Fruit fly (Drosophila melanogaster) whole organism, embryonic: Measurements from ENCODE around the gene Ire1.

Source experiments
- Atf-2 ChIP-seq: fragments of 200-800 bp; sonication (Bioruptor generic); optimal IDR thresholded peaks from 2 replicates; lab custom pipeline; 2016; ENCODE audit warnings: missing biosample characterization, missing genetic modification characterization
- CG10321 ChIP-seq: fragments of 200-800 bp; sonication (Bioruptor generic); IDR thresholded peaks from 2 replicates; pipeline ENCODE4 v1.3.6; 2022; ENCODE audit warnings: missing biosample characterization, missing genetic modification characterization
- CG10959 ChIP-seq: fragments of 200-800 bp; sonication (Bioruptor generic); IDR thresholded peaks from 2 replicates; pipeline ENCODE4 v1.3.6; 2022; ENCODE audit warnings: missing biosample characterization, missing genetic modification characterization
- CG12236 ChIP-seq: fragments of 200-800 bp; sonication (Bioruptor generic); optimal IDR thresholded peaks from 2 replicates; lab custom pipeline; 2016; ENCODE audit warnings: missing biosample characterization, missing genetic modification characterization
- CG16813 ChIP-seq: fragments of 200-800 bp; sonication (Bioruptor generic); IDR thresholded peaks from 3 replicates; pipeline ENCODE4 v1.3.6; 2022; ENCODE audit warnings: missing biosample characterization, missing genetic modification characterization; ENCODE audit not compliant: partially characterized antibody
- CG16815 ChIP-seq: fragments of 200-800 bp; sonication (Bioruptor generic); optimal IDR thresholded peaks from 3 replicates; lab custom pipeline; 2017; ENCODE audit warnings: missing biosample characterization, mild to moderate bottlenecking, missing genetic modification characterization
- CG17186 ChIP-seq: fragments of 200-800 bp; sonication (Bioruptor generic); optimal IDR thresholded peaks from 3 replicates; lab custom pipeline; 2017; ENCODE audit warnings: missing biosample characterization, missing genetic modification reagents, missing genetic modification characterization
- CG18262 ChIP-seq: fragments of 200-800 bp; optimal IDR thresholded peaks from 3 replicates; lab custom pipeline; 2019; ENCODE audit warnings: missing biosample characterization, mild to moderate bottlenecking, missing genetic modification characterization, moderate library complexity
- CG2199 ChIP-seq: fragments of 200-800 bp; sonication (Bioruptor generic); IDR thresholded peaks from 3 replicates; pipeline ENCODE4 v1.3.6; 2022; ENCODE audit warnings: missing biosample characterization, missing genetic modification characterization
- CG3163 ChIP-seq: fragments of 200-800 bp; sonication (Bioruptor generic); optimal IDR thresholded peaks from 3 replicates; lab custom pipeline; 2016; ENCODE audit warnings: missing biosample characterization, missing genetic modification characterization
- CG33557 ChIP-seq: fragments of 200-800 bp; sonication (Bioruptor generic); optimal IDR thresholded peaks from 2 replicates; lab custom pipeline; 2019; ENCODE audit warnings: missing biosample characterization, mild to moderate bottlenecking, missing genetic modification characterization, moderate library complexity
- CG34224 ChIP-seq: fragments of 200-800 bp; sonication (Bioruptor generic); IDR thresholded peaks from 3 replicates; pipeline ENCODE4 v1.3.6; 2022; ENCODE audit warnings: missing biosample characterization, missing genetic modification characterization; ENCODE audit not compliant: partially characterized antibody
- CG6689 ChIP-seq: fragments of 200-800 bp; sonication (Bioruptor generic); IDR thresholded peaks from 2 replicates; pipeline ENCODE4 v1.3.6; 2022; ENCODE audit warnings: missing biosample characterization, missing genetic modification characterization
- CG7963 ChIP-seq: fragments of 200-800 bp; sonication (Bioruptor generic); IDR thresholded peaks from 3 replicates; pipeline ENCODE4 v1.3.6; 2022; ENCODE audit warnings: missing biosample characterization, missing genetic modification characterization; ENCODE audit not compliant: partially characterized antibody
- CG9876 ChIP-seq: fragments of 200-800 bp; sonication (Bioruptor generic); optimal IDR thresholded peaks from 2 replicates; lab custom pipeline; 2016; ENCODE audit warnings: missing biosample characterization, missing genetic modification characterization
- D19B ChIP-seq: fragments of 200-800 bp; sonication (Bioruptor generic); optimal IDR thresholded peaks from 2 replicates; lab custom pipeline; 2017; ENCODE audit warnings: missing biosample characterization, mild to moderate bottlenecking, missing genetic modification characterization
- Dbx ChIP-seq: fragments of 200-800 bp; sonication (Bioruptor generic); IDR thresholded peaks from 3 replicates; pipeline ENCODE4 v1.3.6; 2022; ENCODE audit warnings: missing biosample characterization, missing genetic modification characterization
- Deaf1 ChIP-seq: fragments of 200-800 bp; optimal IDR thresholded peaks from 3 replicates; lab custom pipeline; 2019; ENCODE audit warnings: missing biosample characterization, mild to moderate bottlenecking, missing genetic modification characterization, moderate library complexity
- Dfd ChIP-seq, 2 experiments: fragments of >200 bp; optimal IDR thresholded peaks; 2 replicates each; lab custom pipeline; 2017; ENCODE audit warnings: missing biosample characterization in 2 of 2, missing genetic modification characterization in 2 of 2
- Dp ChIP-seq: fragments of 200-800 bp; sonication (Bioruptor generic); optimal IDR thresholded peaks from 2 replicates; lab custom pipeline; 2018; ENCODE audit warnings: missing biosample characterization, mild to moderate bottlenecking, missing genetic modification characterization, moderate library complexity
- Dref ChIP-seq: fragments of 200-800 bp; sonication (Bioruptor generic); IDR thresholded peaks from 2 replicates; pipeline ENCODE4 v1.3.6; 2022; ENCODE audit warnings: missing biosample characterization, missing genetic modification characterization
- HLH4C ChIP-seq: fragments of 200-800 bp; sonication (Bioruptor generic); IDR thresholded peaks from 3 replicates; pipeline ENCODE4 v1.3.6; 2022; ENCODE audit warnings: missing biosample characterization, missing genetic modification characterization; ENCODE audit not compliant: partially characterized antibody
- HLHmδ ChIP-seq: fragments of 200-800 bp; sonication (Bioruptor generic); optimal IDR thresholded peaks from 2 replicates; lab custom pipeline; 2018; ENCODE audit warnings: missing biosample characterization, mild to moderate bottlenecking, missing genetic modification characterization, moderate library complexity
- Lhr ChIP-seq: fragments of 200-800 bp; sonication (Bioruptor generic); optimal IDR thresholded peaks from 3 replicates; lab custom pipeline; 2017; ENCODE audit warnings: mild to moderate bottlenecking, missing biosample characterization, missing genetic modification reagents, missing genetic modification characterization
- MESR4 ChIP-seq: fragments of 200-800 bp; sonication (Bioruptor generic); optimal IDR thresholded peaks from 2 replicates; lab custom pipeline; 2018; ENCODE audit warnings: missing biosample characterization, mild to moderate bottlenecking, missing genetic modification characterization, moderate library complexity
- Mrtf ChIP-seq: fragments of 200-800 bp; sonication (Bioruptor generic); IDR thresholded peaks from 3 replicates; pipeline ENCODE4 v1.3.6; 2022; ENCODE audit warnings: missing biosample characterization, missing genetic modification characterization
- Opbp ChIP-seq: fragments of 200-800 bp; sonication (Bioruptor generic); IDR thresholded peaks from 3 replicates; pipeline ENCODE4 v1.3.6; 2022; ENCODE audit warnings: missing biosample characterization, missing genetic modification characterization; ENCODE audit not compliant: partially characterized antibody
- Stat92E ChIP-seq, 3 experiments: fragments of >200 bp in 2 of 3; fragments of 200-800 bp in 1 of 3; sonication (Bioruptor generic) in 1 of 3; optimal IDR thresholded peaks; 2 replicates each; lab custom pipeline; 2017 to 2019; ENCODE audit warnings: missing biosample characterization in 3 of 3, missing genetic modification characterization in 3 of 3, mild to moderate bottlenecking in 1 of 3, moderate library complexity in 1 of 3
- Trl ChIP-seq, 3 experiments: fragments of >200 bp in 2 of 3; fragments of 200-800 bp in 1 of 3; sonication (Bioruptor generic) in 1 of 3; optimal IDR thresholded peaks; 2 replicates in 1 of 3; 3 replicates in 2 of 3; lab custom pipeline; 2016 to 2017; ENCODE audit warnings: missing biosample characterization in 1 of 3, missing genetic modification characterization in 1 of 3
- bowl ChIP-seq: fragments of 200-800 bp; sonication (Bioruptor generic); IDR thresholded peaks from 2 replicates; pipeline ENCODE4 v1.3.6; 2022; ENCODE audit warnings: missing biosample characterization, missing genetic modification characterization
- btn ChIP-seq: fragments of 200-800 bp; sonication (Bioruptor generic); optimal IDR thresholded peaks from 2 replicates; lab custom pipeline; 2016; ENCODE audit warnings: missing biosample characterization, missing genetic modification characterization
- chn ChIP-seq: fragments of 200-800 bp; sonication (Bioruptor generic); optimal IDR thresholded peaks from 2 replicates; lab custom pipeline; 2016; ENCODE audit warnings: missing biosample characterization, missing genetic modification characterization
- crp ChIP-seq, 2 experiments: fragments of 200-800 bp; sonication (Bioruptor generic); optimal IDR thresholded peaks; 2 replicates in 1 of 2; 3 replicates in 1 of 2; lab custom pipeline; 2017; ENCODE audit warnings: missing biosample characterization in 2 of 2, missing genetic modification characterization in 2 of 2, mild to moderate bottlenecking in 1 of 2, moderate library complexity in 1 of 2
- danr ChIP-seq: fragments of 200-800 bp; sonication (Bioruptor generic); IDR thresholded peaks from 2 replicates; pipeline ENCODE4 v1.3.6; 2022; ENCODE audit warnings: missing biosample characterization, missing genetic modification characterization
- dysf ChIP-seq: fragments of 200-800 bp; sonication (Bioruptor generic); IDR thresholded peaks from 3 replicates; pipeline ENCODE4 v1.3.6; 2022; ENCODE audit warnings: missing biosample characterization, missing genetic modification characterization
- exex ChIP-seq: fragments of 200-800 bp; sonication (Bioruptor generic); optimal IDR thresholded peaks from 4 replicates; lab custom pipeline; 2018; ENCODE audit warnings: missing biosample characterization, mild to moderate bottlenecking, missing genetic modification characterization, moderate library complexity
- fd96Cb ChIP-seq: fragments of 200-800 bp; sonication (Bioruptor generic); optimal IDR thresholded peaks from 2 replicates; lab custom pipeline; 2018; ENCODE audit warnings: missing biosample characterization, mild to moderate bottlenecking, missing genetic modification characterization, moderate library complexity
- gsb ChIP-seq: fragments of 200-800 bp; sonication (Bioruptor generic); IDR thresholded peaks from 2 replicates; pipeline ENCODE4 v1.3.6; 2022; ENCODE audit warnings: missing biosample characterization, missing genetic modification characterization
- lbe ChIP-seq: fragments of 200-800 bp; sonication (Bioruptor generic); optimal IDR thresholded peaks from 2 replicates; lab custom pipeline; 2016; ENCODE audit warnings: missing biosample characterization, mild to moderate bottlenecking, missing genetic modification characterization
- lilli ChIP-seq: fragments of 200-800 bp; sonication (Bioruptor generic); optimal IDR thresholded peaks from 3 replicates; lab custom pipeline; 2016; ENCODE audit warnings: missing biosample characterization, missing genetic modification characterization
- otp ChIP-seq: fragments of 200-800 bp; sonication (Bioruptor generic); IDR thresholded peaks from 3 replicates; pipeline ENCODE4, ENCODE4 v1.3.6; 2022; ENCODE audit warnings: missing biosample characterization, missing genetic modification characterization
- ranshi ChIP-seq: fragments of 200-800 bp; sonication (Bioruptor generic); IDR thresholded peaks from 2 replicates; pipeline ENCODE4 v1.3.6; 2022; ENCODE audit warnings: missing biosample characterization, missing genetic modification characterization
- rib ChIP-seq: fragments of 200-800 bp; sonication (Bioruptor generic); IDR thresholded peaks from 2 replicates; pipeline ENCODE4 v1.3.6; 2022; ENCODE audit warnings: missing biosample characterization, missing genetic modification characterization
- sqz ChIP-seq: fragments of 200-800 bp; sonication (Bioruptor generic); optimal IDR thresholded peaks from 3 replicates; lab custom pipeline; 2018; ENCODE audit warnings: missing biosample characterization, mild to moderate bottlenecking, missing genetic modification characterization
- ssp ChIP-seq: fragments of 200-800 bp; sonication (Bioruptor generic); IDR thresholded peaks from 2 replicates; pipeline ENCODE4 v1.3.6; 2022; ENCODE audit warnings: missing biosample characterization, missing genetic modification characterization
- tup ChIP-seq: fragments of 200-800 bp; sonication (Bioruptor generic); optimal IDR thresholded peaks from 2 replicates; lab custom pipeline; 2016; ENCODE audit warnings: missing biosample characterization, mild to moderate bottlenecking, missing genetic modification characterization, moderate library complexity
- tx ChIP-seq: fragments of 200-800 bp; sonication (Bioruptor generic); optimal IDR thresholded peaks from 2 replicates; lab custom pipeline; 2016; ENCODE audit warnings: missing biosample characterization, missing genetic modification characterization
- unpg ChIP-seq: fragments of 200-800 bp; sonication (Bioruptor generic); optimal IDR thresholded peaks from 3 replicates; lab custom pipeline; 2018; ENCODE audit warnings: missing biosample characterization, mild to moderate bottlenecking, missing genetic modification characterization, moderate library complexity
- wek ChIP-seq: fragments of 200-800 bp; sonication (Bioruptor generic); optimal IDR thresholded peaks from 3 replicates; lab custom pipeline; 2018; ENCODE audit warnings: missing biosample characterization, mild to moderate bottlenecking, missing genetic modification characterization, moderate library complexity

Ire1 gene

dm6 chr3R:19858017-19858659 is 3.0 kb downstream of the Ire1 start (continued):
- TF ChIP-seq tup (GFP tag; lab: Kevin White, UChicago), result peak; percentile 6
- TF ChIP-seq bowl, result no peak
- TF ChIP-seq ranshi (GFP tag; lab: Robert Waterston, UW), result no peak
- no peak for TF ChIP-seq Trl (optimal IDR thresholded peaks at IDR 0.05; lab: Kevin White, UChicago)
- peak; percentile 38 for TF ChIP-seq Trl (GFP tag; optimal IDR thresholded peaks at IDR 0.05; lab: Kevin White, UChicago)
- TF ChIP-seq CG33557 (GFP tag; lab: Kevin White, UChicago), result no peak
- TF ChIP-seq CG9876 (GFP tag; lab: Kevin White, UChicago), result no peak
- 0 out of 3 replicates have a peak, but pooled peaks have one; percentile 40 for TF ChIP-seq CG2199 (GFP tag; lab: Robert Waterston, UW)
- peak; percentile 68; the same call in 2 of the 3 replicates for TF ChIP-seq Dbx (GFP tag; lab: Robert Waterston, UW)
- no peak for TF ChIP-seq CG34224 (GFP tag; lab: Robert Waterston, UW)
- TF ChIP-seq unpg, result no peak
- peak; percentile 38 for TF ChIP-seq lilli
- peak; percentile 75 for TF ChIP-seq exex (tag; lab: Kevin White, UChicago)
- no peak for TF ChIP-seq HLHmδ
- TF ChIP-seq sqz (GFP tag; lab: Kevin White, UChicago), result no peak
- TF ChIP-seq CG18262 (tag; lab: Kevin White, UChicago), result no peak
- TF ChIP-seq chn (GFP tag; lab: Kevin White, UChicago), result no peak
- TF ChIP-seq CG10959, result no peak
- no peak for TF ChIP-seq Atf-2 (GFP tag; lab: Kevin White, UChicago)
- TF ChIP-seq lbe (GFP tag; lab: Kevin White, UChicago), result peak; percentile 86
- no peak for TF ChIP-seq CG6689 (GFP tag; lab: Robert Waterston, UW)
- no peak for TF ChIP-seq CG12236
- TF ChIP-seq crp (GFP tag; optimal IDR thresholded peaks at IDR 0.05; lab: Kevin White, UChicago), result no peak
- TF ChIP-seq CG16813, result no peak
- no peak for TF ChIP-seq Dref (GFP tag; lab: Robert Waterston, UW)
- no peak for TF ChIP-seq Lhr
- no peak for TF ChIP-seq rib (GFP tag; lab: Robert Waterston, UW)
- no peak for TF ChIP-seq CG3163 (GFP tag; lab: Kevin White, UChicago)
- no peak for TF ChIP-seq btn (GFP tag; lab: Kevin White, UChicago)
- no peak for TF ChIP-seq Dfd (GFP tag; optimal IDR thresholded peaks at IDR 0.05; lab: Kevin White, UChicago)
- no peak for TF ChIP-seq MESR4 (GFP tag; lab: Kevin White, UChicago)
- no peak for TF ChIP-seq CG17186 (GFP tag; lab: Kevin White, UChicago)
- no peak for TF ChIP-seq tx (GFP tag; lab: Kevin White, UChicago)
- TF ChIP-seq HLH4C (GFP tag; lab: Robert Waterston, UW), result no peak
- TF ChIP-seq fd96Cb, result no peak
- TF ChIP-seq CG16815 (GFP tag; lab: Kevin White, UChicago), result no peak
- no peak for TF ChIP-seq CG7963 (GFP tag; lab: Robert Waterston, UW)
- no peak for TF ChIP-seq ssp (GFP tag; lab: Robert Waterston, UW)
- TF ChIP-seq otp, result 0 out of 3 replicates have a peak, but pooled peaks have one; percentile 31
- no peak for TF ChIP-seq gsb (GFP tag; lab: Robert Waterston, UW)
- no peak for TF ChIP-seq Stat92E (GFP tag; optimal IDR thresholded peaks at IDR 0.05; lab: Kevin White, UChicago)
- TF ChIP-seq wek (GFP tag; lab: Kevin White, UChicago), result peak; percentile 38
- TF ChIP-seq Deaf1, result no peak
- TF ChIP-seq Opbp, result no peak
- TF ChIP-seq D19B (GFP tag; lab: Kevin White, UChicago), result no peak
- TF ChIP-seq CG10321 (GFP tag; lab: Robert Waterston, UW), result no peak
- no peak for TF ChIP-seq danr (GFP tag; lab: Robert Waterston, UW)
- no peak for TF ChIP-seq dysf
- no peak for TF ChIP-seq Dp (GFP tag; lab: Kevin White, UChicago)
- no peak for TF ChIP-seq Mrtf (GFP tag; lab: Robert Waterston, UW)
